Worm (Caenorhabditis elegans) whole organism, L4/young adult: ENCODE measurements around the gene F11E6.4.

Experiments used
- dao-5 ChIP-seq: sonication (generic microtip); optimal IDR thresholded peaks from 2 replicates; lab custom pipeline; 2016; ENCODE audit warnings: missing genotype, missing genetic modification characterization, moderate library complexity, missing compliant biosample characterization
- him-1 ChIP-seq: sonication (generic microtip); optimal IDR thresholded peaks from 2 replicates; lab custom pipeline; 2016; ENCODE audit warnings: missing genotype, missing genetic modification reagents, missing genetic modification characterization, missing compliant biosample characterization

DNA sequence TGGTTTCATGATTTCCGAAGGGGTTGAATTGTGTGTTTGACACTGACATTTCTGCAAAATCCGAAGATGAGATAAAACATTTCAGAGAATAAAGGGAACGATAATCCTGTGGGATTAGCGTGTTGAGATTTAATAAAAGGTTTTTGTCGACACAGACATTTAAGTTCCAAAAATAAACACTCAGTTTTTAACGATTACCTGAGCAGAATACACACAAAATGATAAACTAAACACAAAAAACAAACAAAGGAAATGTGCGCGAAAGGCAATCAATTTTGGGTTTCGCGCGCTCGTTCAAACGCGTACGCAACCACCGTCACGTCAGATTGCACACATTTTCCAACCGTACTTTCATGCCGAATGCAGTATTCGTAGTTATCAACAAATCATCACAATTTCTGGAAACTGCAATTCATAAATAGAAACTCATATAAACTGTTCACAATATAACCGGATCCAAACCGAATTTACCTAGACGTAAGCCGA lies 8.9 kb downstream of the F11E6.4 start, which contains the start of gene rif-1.1:
- TF ChIP-seq dao-5 (tag; lab: Kevin White, UChicago) (no peak), him-1 (tag; lab: Kevin White, UChicago) (no peak)
